Worm (Caenorhabditis elegans) whole organism, L2 larva: ENCODE results near the gene dmsr-1.

ENCODE experiments used
- ZK546.5 ChIP-seq: sonication (generic microtip); optimal IDR thresholded peaks from 2 replicates; lab custom pipeline; 2017; ENCODE audit warnings: missing biosample characterization, missing genetic modification characterization
- aly-2 ChIP-seq: fragments of 150-350 bp; optimal IDR thresholded peaks from 2 replicates; lab custom pipeline; 2014; ENCODE audit warnings: missing biosample characterization, missing genetic modification characterization
- egl-27 ChIP-seq: sonication (generic microtip); optimal IDR thresholded peaks from 3 replicates; lab custom pipeline; 2017; ENCODE audit warnings: missing biosample characterization, missing genetic modification reagents, missing genetic modification characterization
- elt-1 ChIP-seq: fragments of 150-350 bp; optimal IDR thresholded peaks from 2 replicates; lab custom pipeline; 2014; ENCODE audit warnings: missing biosample characterization, missing genetic modification characterization
- fos-1 ChIP-seq: fragments of 150-350 bp; optimal IDR thresholded peaks from 2 replicates; lab custom pipeline; 2014; ENCODE audit warnings: missing biosample characterization, missing genetic modification characterization
- gmeb-1 ChIP-seq: fragments of 150-350 bp; optimal IDR thresholded peaks from 2 replicates; lab custom pipeline; 2014; ENCODE audit warnings: missing biosample characterization, missing genetic modification characterization
- mab-5 ChIP-seq: fragments of 150-350 bp; optimal IDR thresholded peaks from 2 replicates; lab custom pipeline; 2014; ENCODE audit warnings: missing biosample characterization, missing genetic modification characterization
- nhr-77 ChIP-seq: fragments of 150-350 bp; optimal IDR thresholded peaks from 2 replicates; lab custom pipeline; 2014; ENCODE audit warnings: missing biosample characterization, missing genetic modification characterization
- unc-39 ChIP-seq: fragments of 150-350 bp; optimal IDR thresholded peaks from 2 replicates; lab custom pipeline; 2014; ENCODE audit warnings: missing biosample characterization, missing genetic modification characterization
- unc-62 ChIP-seq: fragments of 150-350 bp; optimal IDR thresholded peaks from 2 replicates; lab custom pipeline; 2014; ENCODE audit warnings: missing biosample characterization, missing genetic modification reagents, missing genetic modification characterization
- ztf-11 ChIP-seq: sonication (generic microtip); optimal IDR thresholded peaks from 2 replicates; lab custom pipeline; 2017; ENCODE audit warnings: missing biosample characterization, missing genetic modification characterization

DNA sequence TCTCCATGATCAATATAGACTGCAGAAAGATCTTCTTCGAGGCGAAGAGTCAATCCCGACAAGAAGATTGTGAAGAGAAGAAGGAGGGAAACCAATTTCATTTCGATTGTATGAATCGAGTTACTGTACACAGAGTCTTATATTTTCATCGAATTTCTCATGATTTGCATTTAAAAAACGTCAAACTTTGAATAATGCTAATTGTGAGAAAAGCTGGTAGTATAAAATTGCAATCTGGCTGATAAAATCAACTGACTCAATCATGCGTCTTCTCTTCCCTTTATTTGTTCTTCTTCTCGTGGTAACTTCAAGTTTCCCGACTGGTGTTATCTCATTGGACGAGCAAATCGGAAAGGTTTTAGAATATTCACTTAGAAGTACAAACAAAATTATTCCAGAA is 48.2 kb upstream of the dmsr-1 start, which contains the start of the genes K03B8.11 and K03B8.14:
- no peak for TF ChIP-seq unc-62 (GFP tag; lab: Kevin White, UChicago)
- TF ChIP-seq mab-5 = no peak
- TF ChIP-seq egl-27 (tag; lab: Kevin White, UChicago) = no peak
- TF ChIP-seq aly-2 = no peak
- TF ChIP-seq ZK546.5 (tag; lab: Kevin White, UChicago) = no peak
- no peak for TF ChIP-seq ztf-11 (tag; lab: Kevin White, UChicago)
- no peak for TF ChIP-seq nhr-77
- no peak for TF ChIP-seq unc-39 (tag; lab: Kevin White, UChicago)
- TF ChIP-seq gmeb-1 = no peak
- no peak for TF ChIP-seq fos-1 (tag; lab: Kevin White, UChicago)
- no peak for TF ChIP-seq elt-1 (tag; lab: Kevin White, UChicago)
